Worm (Caenorhabditis elegans) whole organism, late embryonic: ENCODE measurements around the gene sru-4.

Experiments used
- C38D4.7 ChIP-seq: fragments of 200-800 bp; sonication (Bioruptor generic); optimal IDR thresholded peaks from 2 replicates; lab custom pipeline; 2018; ENCODE audit warnings: mild to moderate bottlenecking, missing genetic modification characterization, moderate library complexity, missing compliant biosample characterization
- F13H6.1 ChIP-seq: sonication (generic microtip); optimal IDR thresholded peaks from 2 replicates; lab custom pipeline; 2016; ENCODE audit warnings: missing genetic modification characterization, missing compliant biosample characterization
- K02D7.2 ChIP-seq: sonication (generic microtip); optimal IDR thresholded peaks from 2 replicates; lab custom pipeline; 2017; ENCODE audit warnings: mild to moderate bottlenecking, missing genetic modification characterization, missing compliant biosample characterization
- K09A11.1 ChIP-seq: sonication (generic microtip); optimal IDR thresholded peaks from 2 replicates; lab custom pipeline; 2017; ENCODE audit warnings: antibody characterized with exemption, mild to moderate bottlenecking, missing genetic modification characterization, missing compliant biosample characterization; ENCODE audit not compliant: insufficient read depth
- ahr-1 ChIP-seq: sonication (generic microtip); optimal IDR thresholded peaks from 2 replicates; lab custom pipeline; 2016; ENCODE audit warnings: missing genetic modification characterization, missing compliant biosample characterization
- ceh-14 ChIP-seq: sonication (generic microtip); optimal IDR thresholded peaks from 2 replicates; lab custom pipeline; 2016; ENCODE audit warnings: missing genotype, missing genetic modification characterization, missing compliant biosample characterization
- ceh-18 ChIP-seq: sonication (generic microtip); optimal IDR thresholded peaks from 2 replicates; lab custom pipeline; 2016; ENCODE audit warnings: missing genetic modification characterization, missing compliant biosample characterization
- ceh-19 ChIP-seq: fragments of 200-800 bp; sonication (Bioruptor generic); optimal IDR thresholded peaks from 2 replicates; lab custom pipeline; 2018; ENCODE audit warnings: mild to moderate bottlenecking, missing genetic modification characterization, missing compliant biosample characterization
- ceh-22 ChIP-seq: sonication (generic microtip); optimal IDR thresholded peaks from 2 replicates; lab custom pipeline; 2017; ENCODE audit warnings: missing biosample characterization, missing genetic modification characterization
- ceh-30 ChIP-seq: fragments of 150-350 bp; optimal IDR thresholded peaks from 2 replicates; lab custom pipeline; 2014; ENCODE audit warnings: missing biosample characterization, missing genetic modification characterization
- ceh-31 ChIP-seq: sonication (generic microtip); optimal IDR thresholded peaks from 2 replicates; lab custom pipeline; 2016; ENCODE audit warnings: missing genetic modification characterization, missing compliant biosample characterization
- ceh-34 ChIP-seq: sonication (generic microtip); optimal IDR thresholded peaks from 2 replicates; lab custom pipeline; 2016; ENCODE audit warnings: mild to moderate bottlenecking, missing genetic modification characterization, missing compliant biosample characterization
- ceh-45 ChIP-seq: fragments of 200-800 bp; sonication (Bioruptor generic); IDR thresholded peaks from 2 replicates; pipeline ENCODE4 v1.3.6; 2022; ENCODE audit warnings: missing genetic modification reagents, missing genetic modification characterization, missing compliant biosample characterization
- ceh-6 ChIP-seq: fragments of 200-800 bp; sonication (Bioruptor generic); optimal IDR thresholded peaks from 2 replicates; lab custom pipeline; 2018; ENCODE audit warnings: mild to moderate bottlenecking, missing genetic modification characterization, missing compliant biosample characterization
- che-1 ChIP-seq: sonication (generic microtip); optimal IDR thresholded peaks from 2 replicates; lab custom pipeline; 2016; ENCODE audit warnings: mild to moderate bottlenecking, missing genetic modification characterization, missing compliant biosample characterization
- dmd-4 ChIP-seq: sonication (generic microtip); optimal IDR thresholded peaks from 2 replicates; lab custom pipeline; 2016; ENCODE audit warnings: borderline replicate concordance, missing genetic modification characterization, missing compliant biosample characterization
- elt-4 ChIP-seq: sonication (generic microtip); optimal IDR thresholded peaks from 2 replicates; lab custom pipeline; 2016; ENCODE audit warnings: missing genetic modification characterization, missing compliant biosample characterization
- eyg-1 ChIP-seq: sonication (generic microtip); optimal IDR thresholded peaks from 2 replicates; lab custom pipeline; 2016; ENCODE audit warnings: missing genotype, missing genetic modification characterization, missing compliant biosample characterization
- fkh-10 ChIP-seq: fragments of 150-350 bp; optimal IDR thresholded peaks from 2 replicates; lab custom pipeline; 2014; ENCODE audit warnings: missing biosample characterization, missing genetic modification reagents, missing genetic modification characterization
- fkh-6 ChIP-seq: sonication (generic microtip); optimal IDR thresholded peaks from 2 replicates; lab custom pipeline; 2016; ENCODE audit warnings: missing genetic modification characterization, missing compliant biosample characterization
- hlh-15 ChIP-seq: sonication (generic microtip); optimal IDR thresholded peaks from 2 replicates; lab custom pipeline; 2016; ENCODE audit warnings: missing genetic modification characterization, missing compliant biosample characterization
- hlh-8 ChIP-seq: sonication (generic microtip); optimal IDR thresholded peaks from 2 replicates; lab custom pipeline; 2016; ENCODE audit warnings: missing genotype, missing genetic modification characterization, missing compliant biosample characterization
- madf-2 ChIP-seq: sonication (generic microtip); optimal IDR thresholded peaks from 2 replicates; lab custom pipeline; 2017; ENCODE audit warnings: missing genetic modification characterization, missing compliant biosample characterization
- npax-4 ChIP-seq: sonication (generic microtip); optimal IDR thresholded peaks from 2 replicates; lab custom pipeline; 2016; ENCODE audit warnings: missing genetic modification characterization, missing compliant biosample characterization
- pha-4 ChIP-seq: fragments of 150-350 bp; optimal IDR thresholded peaks from 2 replicates; lab custom pipeline; 2018; ENCODE audit warnings: missing biosample characterization, missing genetic modification reagents, missing genetic modification characterization
- ref-2 ChIP-seq: sonication (generic microtip); optimal IDR thresholded peaks from 2 replicates; lab custom pipeline; 2016; ENCODE audit warnings: missing genetic modification characterization, missing compliant biosample characterization
- sox-2 ChIP-seq: fragments of 200-800 bp; sonication (Bioruptor generic); IDR thresholded peaks from 2 replicates; pipeline ENCODE4 v1.3.6; 2022; ENCODE audit warnings: missing genetic modification reagents, missing genetic modification characterization, missing compliant biosample characterization
- sox-4 ChIP-seq: sonication (generic microtip); optimal IDR thresholded peaks from 2 replicates; lab custom pipeline; 2017; ENCODE audit warnings: mild to moderate bottlenecking, missing genetic modification characterization, inconsistent platforms, missing compliant biosample characterization
- tbx-2 ChIP-seq: sonication (generic microtip); optimal IDR thresholded peaks from 2 replicates; lab custom pipeline; 2016; ENCODE audit warnings: missing genetic modification characterization, missing compliant biosample characterization
- tbx-7 ChIP-seq: sonication (generic microtip); optimal IDR thresholded peaks from 2 replicates; lab custom pipeline; 2016; ENCODE audit warnings: missing genotype, missing genetic modification characterization, missing compliant biosample characterization
- unc-3 ChIP-seq, 2 experiments: fragments of 200-800 bp in 1 of 2; sonication (Bioruptor generic) in 1 of 2; sonication (generic microtip) in 1 of 2; conservative IDR thresholded peaks in 1 of 2; optimal IDR thresholded peaks in 1 of 2; 2 replicates each; pipeline versions ENCODE4 v1.3.6 to Lab custom; 2016 to 2022; ENCODE audit warnings: missing compliant biosample characterization in 2 of 2, missing genetic modification characterization in 2 of 2, missing genetic modification reagents in 1 of 2
- unc-42 ChIP-seq: sonication (generic microtip); optimal IDR thresholded peaks from 2 replicates; lab custom pipeline; 2016; ENCODE audit warnings: missing genotype, missing genetic modification characterization, missing compliant biosample characterization
- ztf-16 ChIP-seq: sonication (generic microtip); optimal IDR thresholded peaks from 2 replicates; lab custom pipeline; 2017; ENCODE audit warnings: missing genetic modification characterization, missing compliant biosample characterization

Gene sru-4

ce11 chrIV:9485972-9486371 is 12.2 kb upstream of the sru-4 start, which contains the start of gene sru-2:
TSS of gene sru-2 (plus strand) at chrIV:9486272.
- no peak for TF ChIP-seq pha-4 (tag; lab: Kevin White, UChicago)
- no peak for TF ChIP-seq madf-2 (tag; lab: Kevin White, UChicago)
- no peak for TF ChIP-seq ceh-34 (tag; lab: Kevin White, UChicago)
- TF ChIP-seq eyg-1 (tag; lab: Kevin White, UChicago): no peak
- TF ChIP-seq ceh-22: no peak
- no peak for TF ChIP-seq sox-4 (tag; lab: Kevin White, UChicago)
- TF ChIP-seq tbx-7 (tag; lab: Kevin White, UChicago): no peak
- TF ChIP-seq unc-42 (tag; lab: Kevin White, UChicago): no peak
- no peak for TF ChIP-seq ceh-18
- no peak for TF ChIP-seq hlh-15 (tag; lab: Kevin White, UChicago)
- TF ChIP-seq K02D7.2: no peak
- no peak for TF ChIP-seq F13H6.1 (tag; lab: Kevin White, UChicago)
- no peak for TF ChIP-seq K09A11.1 (tag; lab: Kevin White, UChicago)
- TF ChIP-seq elt-4 (tag; lab: Kevin White, UChicago): no peak
- TF ChIP-seq ztf-16 (tag; lab: Kevin White, UChicago): no peak
- TF ChIP-seq hlh-8: no peak
- no peak for TF ChIP-seq ceh-14
- no peak for TF ChIP-seq ceh-19 (GFP tag; lab: Kevin White, UChicago)

- TF ChIP-seq fkh-6 (tag; lab: Kevin White, UChicago): no peak
- TF ChIP-seq hlh-15 (tag; lab: Kevin White, UChicago): no peak
- TF ChIP-seq, all 69 proteins: peak for 0
Measured at ce11 chrIV:9486779-9487178, 11.4 kb upstream of the sru-4 start.

- no peak for TF ChIP-seq ceh-30 (tag; lab: Kevin White, UChicago)
Measured at ce11 chrIV:9488315-9488714, 9.9 kb upstream of the sru-4 start, which contains the start of gene sru-1. TSS of gene sru-1 (plus strand) at chrIV:9488615.

- TF ChIP-seq fkh-10 (GFP tag; lab: Kevin White, UChicago) (no peak), che-1 (tag; lab: Kevin White, UChicago) (no peak), dmd-4 (tag; lab: Kevin White, UChicago) (no peak), sox-2 (GFP tag; lab: Robert Waterston, UW) (no peak), unc-3 (GFP tag; conservative IDR thresholded peaks at IDR 0.05; lab: Robert Waterston, UW) (no peak), unc-3 (tag; optimal IDR thresholded peaks at IDR 0.05; lab: Kevin White, UChicago) (no peak), tbx-2 (tag; lab: Kevin White, UChicago) (no peak), ceh-19 (GFP tag; lab: Kevin White, UChicago) (no peak), npax-4 (tag; lab: Kevin White, UChicago) (no peak), ceh-31 (tag; lab: Kevin White, UChicago) (no peak), ceh-45 (GFP tag; lab: Robert Waterston, UW) (no peak), ceh-6 (no peak)
Measured at ce11 chrIV:9490320-9490719, 7.9 kb upstream of the sru-4 start, which contains the start of gene sru-6. TSS of gene sru-6 (plus strand) at chrIV:9490620.

ce11 chrIV:9496306-9496705 is 1.9 kb upstream of the sru-4 start, which contains the start of gene sru-3:
TSS of gene sru-3 (plus strand) at chrIV:9496606.
- TF ChIP-seq C38D4.7 (GFP tag; lab: Kevin White, UChicago) (no peak), ceh-30 (tag; lab: Kevin White, UChicago) (no peak)

ce11 chrIV:9499636-9500035 is 1.4 kb downstream of the sru-4 start:
- TF ChIP-seq ahr-1 (tag; lab: Kevin White, UChicago): no peak
- no peak for TF ChIP-seq ref-2 (tag; lab: Kevin White, UChicago)
